In genomic region chr3L:7938638-7939037, dm6 we compare ENCODE assay signal across 1 fruit fly cellular context.
TF ChIP-seq lines count a peak whose summit lies in the region.

No protein-coding gene starts in this region.

TF ChIP-seq in whole organism, embryonic, 481 proteins besides CTCF, POLR2A, EP300 and RAD21 (continued from another document):
- TF ChIP-seq Adf1 (GFP tag; IDR thresholded peaks at IDR 0.05; lab: Robert Waterston, UW) (no peak), CG2678 (tag; optimal IDR thresholded peaks at IDR 0.05; lab: Kevin White, UChicago) (peak; percentile 36), salm (tag; optimal IDR thresholded peaks at IDR 0.05; lab: Kevin White, UChicago) (peak; percentile 50), CG8290 (GFP tag; optimal IDR thresholded peaks at IDR 0.05; lab: Kevin White, UChicago) (no peak), CG8290 (tag; optimal IDR thresholded peaks at IDR 0.05; lab: Kevin White, UChicago) (peak in 1 of 2 experiments; percentile 24), danr (GFP tag; IDR thresholded peaks at IDR 0.05; lab: Robert Waterston, UW) (no peak), mirr (GFP tag; optimal IDR thresholded peaks at IDR 0.05; lab: Kevin White, UChicago) (peak; percentile 61), HmgZ (tag; optimal IDR thresholded peaks at IDR 0.05; lab: Kevin White, UChicago) (peak; percentile 4), nau (GFP tag; optimal IDR thresholded peaks at IDR 0.05; lab: Kevin White, UChicago) (no peak), grn (GFP tag; optimal IDR thresholded peaks at IDR 0.05; lab: Kevin White, UChicago) (peak; percentile 80), rib (GFP tag; IDR thresholded peaks at IDR 0.05; lab: Robert Waterston, UW) (no peak), chm (GFP tag; IDR thresholded peaks at IDR 0.05; lab: Robert Waterston, UW) (0 out of 2 replicates have a peak, but pooled peaks have one; percentile 59), CG8478 (optimal IDR thresholded peaks at IDR 0.05; lab: Kevin White, UChicago) (no peak), Sox100B (GFP tag; optimal IDR thresholded peaks at IDR 0.05; lab: Kevin White, UChicago) (no peak), run (tag; optimal IDR thresholded peaks at IDR 0.05; lab: Kevin White, UChicago) (peak; percentile 73), Med (GFP tag; lab: Kevin White, UChicago) (peak; percentile 61), CG17568 (GFP tag; optimal IDR thresholded peaks at IDR 0.05; lab: Kevin White, UChicago) (no peak), E2f1 (GFP tag; IDR thresholded peaks at IDR 0.05; lab: Robert Waterston, UW) (no peak), CG43689 (GFP tag; IDR thresholded peaks at IDR 0.05; lab: Robert Waterston, UW) (no peak), CG7987 (GFP tag; optimal IDR thresholded peaks at IDR 0.05; lab: Kevin White, UChicago) (no peak), mld (GFP tag; IDR thresholded peaks at IDR 0.05; lab: Robert Waterston, UW; ENCODE audit: partially characterized antibody) (no peak), Hr78 (GFP tag; optimal IDR thresholded peaks at IDR 0.05; lab: Kevin White, UChicago) (peak in 1 of 2 experiments; percentile 24), Dfd (GFP tag; optimal IDR thresholded peaks at IDR 0.05; lab: Kevin White, UChicago) (no peak), CG7745 (tag; optimal IDR thresholded peaks at IDR 0.05; lab: Kevin White, UChicago) (peak; percentile 30), Lim3 (GFP tag; IDR thresholded peaks at IDR 0.05; lab: Robert Waterston, UW) (peak; percentile 59; the same call in 1 of the 2 replicates), CG2712 (tag; optimal IDR thresholded peaks at IDR 0.05; lab: Kevin White, UChicago) (no peak), Ptx1 (GFP tag; IDR thresholded peaks at IDR 0.05; lab: Robert Waterston, UW) (peak; percentile 23; the same call in 1 of the 2 replicates), emc (GFP tag; optimal IDR thresholded peaks at IDR 0.05; lab: Kevin White, UChicago) (no peak), CG32532 (GFP tag; IDR thresholded peaks at IDR 0.05; lab: Robert Waterston, UW) (no peak), HLHmδ (GFP tag; optimal IDR thresholded peaks at IDR 0.05; lab: Kevin White, UChicago) (no peak), wek (GFP tag; optimal IDR thresholded peaks at IDR 0.05; lab: Kevin White, UChicago) (no peak), CG31441 (GFP tag; IDR thresholded peaks at IDR 0.05; lab: Robert Waterston, UW) (peak; percentile 30; the same call in 1 of the 2 replicates)
TF ChIP-seq in whole organism, embryonic: peak in this region for 36.
